Fruit fly (Drosophila melanogaster): ENCODE data around the gene CG31140.

The CG31140 gene

DNA sequence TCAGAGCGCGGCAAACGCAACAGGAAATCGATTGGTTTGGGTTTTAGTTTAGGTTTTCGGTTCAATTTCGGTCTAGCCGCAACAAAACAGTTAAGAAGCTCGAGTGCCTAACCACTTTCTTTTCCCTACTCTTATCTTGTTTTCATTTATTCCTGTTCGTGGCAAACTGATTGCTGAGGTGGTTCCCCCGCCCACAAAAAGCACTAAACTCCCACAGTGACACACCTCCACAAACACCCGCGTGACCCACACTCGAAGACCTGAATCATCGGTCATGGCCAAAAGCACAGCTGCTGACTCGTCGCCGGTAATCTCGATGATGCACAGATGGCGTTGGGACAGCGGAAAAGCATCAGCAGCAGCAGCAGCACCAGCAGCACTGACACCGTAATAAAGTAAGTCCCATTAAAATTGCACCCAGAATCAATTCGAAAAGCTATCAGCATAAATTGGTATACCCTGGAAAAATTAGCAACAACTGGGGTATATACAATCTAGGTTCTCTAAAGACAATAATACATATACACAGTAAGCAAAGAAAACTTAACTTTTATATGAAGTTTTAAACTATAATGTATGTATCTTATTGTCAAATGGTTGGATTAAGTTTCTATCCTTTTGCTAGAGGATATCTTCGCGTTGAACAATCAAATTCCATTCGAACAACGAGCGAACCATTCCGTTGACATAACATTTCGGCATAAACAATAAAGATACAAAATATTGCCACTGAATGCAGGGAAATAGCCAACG lies 62.9 kb downstream of the CG31140 start (continued):
- TF ChIP-seq wek (GFP tag; optimal IDR thresholded peaks at IDR 0.05) (no peak), unc-4 (GFP tag; IDR thresholded peaks at IDR 0.05; ENCODE audit: partially characterized antibody) (no peak), CG6654 (GFP tag; optimal IDR thresholded peaks at IDR 0.05) (no peak), CG9727 (GFP tag; optimal IDR thresholded peaks at IDR 0.05) (no peak), Hr51 (GFP tag; optimal IDR thresholded peaks at IDR 0.05) (peak in 1 of 2 experiments; percentile 62), CG32767 (GFP tag; IDR thresholded peaks at IDR 0.05) (no peak), Camta (GFP tag; optimal IDR thresholded peaks at IDR 0.05) (peak; percentile 35), fd102C (GFP tag; optimal IDR thresholded peaks at IDR 0.05) (no peak), CoRest (tag; optimal IDR thresholded peaks at IDR 0.05) (peak; percentile 22), tio (GFP tag; optimal IDR thresholded peaks at IDR 0.05) (peak; percentile 6), HmgZ (tag; optimal IDR thresholded peaks at IDR 0.05) (no peak), mam (GFP tag; optimal IDR thresholded peaks at IDR 0.05) (peak; percentile 11), CG2875 (GFP tag; optimal IDR thresholded peaks at IDR 0.05) (no peak), CG9797 (GFP tag; optimal IDR thresholded peaks at IDR 0.05) (no peak), H2.0 (GFP tag; IDR thresholded peaks at IDR 0.05) (peak; percentile 36; the same call in 1 of the 2 replicates), nom (GFP tag; optimal IDR thresholded peaks at IDR 0.05) (no peak), CG30403 (GFP tag; optimal IDR thresholded peaks at IDR 0.05) (peak; percentile 27), CG8290 (GFP tag; optimal IDR thresholded peaks at IDR 0.05) (no peak), CG8290 (tag; optimal IDR thresholded peaks at IDR 0.05) (peak in 1 of 2 experiments; percentile 29), CG17328 (GFP tag; IDR thresholded peaks at IDR 0.05) (no peak), nmo (GFP tag; optimal IDR thresholded peaks at IDR 0.05) (peak; percentile 47), dpn (GFP tag; optimal IDR thresholded peaks at IDR 0.05) (peak; percentile 30 to 35), Mes4 (GFP tag; optimal IDR thresholded peaks at IDR 0.05) (no peak), fru (optimal IDR thresholded peaks at IDR 0.05) (no peak), Doc3 (GFP tag; IDR thresholded peaks at IDR 0.05; ENCODE audit: partially characterized antibody) (no peak), CG12299 (tag; optimal IDR thresholded peaks at IDR 0.05) (no peak), pan (optimal IDR thresholded peaks at IDR 0.05) (no peak), pan (GFP tag; optimal IDR thresholded peaks at IDR 0.05 in 1 of 2, IDR thresholded peaks at IDR 0.05 in 1 of 2) (peak in 1 of 2 experiments; percentile 62), CG1529 (GFP tag; optimal IDR thresholded peaks at IDR 0.05) (no peak), Ssrp (tag; optimal IDR thresholded peaks at IDR 0.05) (peak; percentile 29), lbe (GFP tag; optimal IDR thresholded peaks at IDR 0.05) (no peak), BEAF-32 (GFP tag; optimal IDR thresholded peaks at IDR 0.05) (no peak), CG17829 (tag; optimal IDR thresholded peaks at IDR 0.05) (peak; percentile 13), phol (tag; optimal IDR thresholded peaks at IDR 0.05) (peak; percentile 7), CG4360 (GFP tag; IDR thresholded peaks at IDR 0.05) (no peak), repo (GFP tag; optimal IDR thresholded peaks at IDR 0.05) (no peak), dysf (GFP tag; IDR thresholded peaks at IDR 0.05) (peak; percentile 59; the same call in 2 of the 3 replicates), CG2678 (tag; optimal IDR thresholded peaks at IDR 0.05) (peak; percentile 62), CG2116 (GFP tag; optimal IDR thresholded peaks at IDR 0.05) (no peak), CG7786 (GFP tag; optimal IDR thresholded peaks at IDR 0.05) (peak; percentile 23), Meics (GFP tag; optimal IDR thresholded peaks at IDR 0.05) (peak; percentile 9), Awh (GFP tag; IDR thresholded peaks at IDR 0.05) (peak; percentile 41; the same call in 1 of the 2 replicates), CG17385 (GFP tag; optimal IDR thresholded peaks at IDR 0.05) (peak; percentile 2), CG1647 (GFP tag; optimal IDR thresholded peaks at IDR 0.05) (no peak), Blimp-1 (GFP tag; optimal IDR thresholded peaks at IDR 0.05) (no peak), CG4328 (GFP tag; optimal IDR thresholded peaks at IDR 0.05) (no peak), TFAM (GFP tag; optimal IDR thresholded peaks at IDR 0.05) (no peak), slou (GFP tag; optimal IDR thresholded peaks at IDR 0.05) (no peak), sob (GFP tag; IDR thresholded peaks at IDR 0.05) (no peak), ab (GFP tag; optimal IDR thresholded peaks at IDR 0.05) (no peak)

Data from whole organism, embryonic.